Fruit fly (Drosophila melanogaster): ENCODE data around the gene CG15475.

dm6 chr2L:20601282-20601681, 13.0 kb upstream of the CG15475 start:
- TF ChIP-seq usp (GFP tag; optimal IDR thresholded peaks at IDR 0.05), result no peak
- TF ChIP-seq CG8478 (optimal IDR thresholded peaks at IDR 0.05), result no peak
- no peak for TF ChIP-seq pan (optimal IDR thresholded peaks at IDR 0.05)
